Worm (Caenorhabditis elegans) whole organism, midembryonic: ENCODE data around the gene ZK250.2.

Experiments
- T22C8.4 ChIP-seq: fragments of 200-800 bp; sonication (Bioruptor generic); IDR thresholded peaks from 2 replicates; pipeline ENCODE4 v1.3.6; 2022; ENCODE audit warnings: missing genetic modification characterization, missing compliant biosample characterization
- cog-1 ChIP-seq: sonication (generic microtip); optimal IDR thresholded peaks from 2 replicates; lab custom pipeline; 2016; ENCODE audit warnings: missing genetic modification characterization, missing compliant biosample characterization
- flt-1 ChIP-seq: fragments of 200-800 bp; sonication (Bioruptor generic); IDR thresholded peaks from 2 replicates; pipeline ENCODE4 v1.3.6; 2022; ENCODE audit warnings: missing genetic modification characterization, missing compliant biosample characterization
- klf-2 ChIP-seq: fragments of 200-800 bp; sonication (Bioruptor generic); conservative IDR thresholded peaks from 2 replicates; pipeline ENCODE4 v1.3.6; 2022; ENCODE audit warnings: missing genetic modification reagents, missing genetic modification characterization, missing compliant biosample characterization
- med-1 ChIP-seq: sonication (generic microtip); optimal IDR thresholded peaks from 2 replicates; lab custom pipeline; 2017; ENCODE audit warnings: missing genetic modification characterization, mild to moderate bottlenecking, missing compliant biosample characterization, antibody characterized with exemption, missing genetic modification reagents; ENCODE audit not compliant: insufficient read depth
- ref-1 ChIP-seq: fragments of 200-800 bp; sonication (Bioruptor generic); conservative IDR thresholded peaks from 2 replicates; pipeline ENCODE4 v1.3.6; 2022; ENCODE audit warnings: missing genetic modification reagents, missing genetic modification characterization, missing compliant biosample characterization
- tab-1 ChIP-seq: fragments of 200-800 bp; sonication (Bioruptor generic); IDR thresholded peaks from 2 replicates; pipeline ENCODE4 v1.3.6; 2022; ENCODE audit warnings: missing genetic modification characterization, missing compliant biosample characterization
- ztf-23 ChIP-seq: fragments of 200-800 bp; sonication (Bioruptor generic); IDR thresholded peaks from 2 replicates; pipeline ENCODE4 v1.3.6; 2022; ENCODE audit warnings: missing genetic modification reagents, missing genetic modification characterization, missing compliant biosample characterization
- ztf-29 ChIP-seq: fragments of 200-800 bp; sonication (Bioruptor generic); IDR thresholded peaks from 2 replicates; pipeline ENCODE4 v1.3.6; 2022; ENCODE audit warnings: missing genetic modification reagents, missing genetic modification characterization, missing compliant biosample characterization

- TF ChIP-seq cog-1 (tag; lab: Kevin White, UChicago) (no peak), ztf-29 (no peak), ref-1 (GFP tag; lab: Robert Waterston, UW) (no peak), flt-1 (GFP tag; lab: Robert Waterston, UW) (no peak), T22C8.4 (GFP tag; lab: Robert Waterston, UW) (no peak), klf-2 (GFP tag; lab: Robert Waterston, UW) (no peak), tab-1 (GFP tag; lab: Robert Waterston, UW) (no peak), ztf-23 (no peak), med-1 (GFP tag; lab: Kevin White, UChicago) (no peak)
Measured at ce11 chrII:1899934-1900333, 48.6 kb upstream of the ZK250.2 start, which contains the start of gene math-24.
